Worm (Caenorhabditis elegans): ENCODE measurements around the gene C29F9.12.
"Not testable (repeated sequence)": the region's sequence is repeated elsewhere in the genome, so short reads cannot be mapped to it uniquely, and the experiment has no call there.

The C29F9.12 gene

DNA sequence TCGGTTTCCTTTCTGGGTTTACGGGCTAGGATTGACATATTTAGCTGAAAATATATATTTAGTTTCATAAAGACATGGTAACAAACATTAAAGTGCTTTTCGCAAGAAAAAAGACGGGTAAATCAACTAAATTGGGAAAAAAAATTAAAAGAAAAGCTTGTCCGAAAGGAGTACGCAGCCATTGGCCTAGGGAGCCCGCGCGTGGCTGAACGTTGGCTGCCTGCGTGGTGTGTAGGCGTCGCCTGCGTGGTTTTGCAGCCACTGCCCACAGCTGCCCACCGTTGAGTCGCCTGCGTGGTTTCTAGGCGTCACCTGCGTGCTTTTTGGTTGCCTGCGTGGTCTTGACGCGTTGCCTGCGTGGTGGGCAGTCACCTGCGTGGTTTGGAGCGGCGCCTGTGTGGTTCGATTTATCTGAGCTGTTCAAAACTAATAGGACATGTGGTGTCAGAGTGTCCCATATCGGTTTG is at the start of gene C29F9.12:
Gene C29F9.12, minus strand, starts transcription at position 51 of the 467 bp plus-strand sequence.
- not testable (repeated sequence) for TF ChIP-seq elt-2 (tag; optimal IDR thresholded peaks at IDR 0.05); sup-37 (GFP tag; optimal IDR thresholded peaks at IDR 0.05); nhr-19 (GFP tag; conservative IDR thresholded peaks at IDR 0.05)

DNA sequence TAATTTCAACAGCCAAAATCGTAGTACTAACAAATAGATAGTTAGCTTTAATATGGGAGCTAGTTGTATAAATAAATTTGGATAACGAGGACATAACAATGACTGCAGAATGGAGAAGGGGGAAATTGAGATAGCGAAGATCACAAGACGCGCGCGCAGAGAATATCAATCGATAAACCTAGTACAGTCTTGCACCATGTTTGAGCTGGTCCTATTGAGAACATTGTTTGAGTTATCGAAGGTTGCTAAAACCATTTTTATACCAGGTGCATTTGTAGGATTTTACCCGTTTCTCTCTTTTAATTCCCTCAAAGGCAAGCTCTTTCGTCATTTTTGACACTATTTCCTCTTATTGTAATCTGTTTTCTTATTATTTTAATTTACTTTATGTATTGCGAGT is 49.8 kb upstream of the C29F9.12 start, which contains the start of the genes F40G9.9 and F40G9.12:
Gene F40G9.9, minus strand, starts transcription at position 101 of the 400 bp plus-strand sequence.
Gene F40G9.12, plus strand, starts transcription at position 231 of the 400 bp plus-strand sequence.
- TF ChIP-seq pag-3 (tag; optimal IDR thresholded peaks at IDR 0.05; ENCODE audit: borderline replicate concordance, insufficient read depth) (no peak), ztf-4 (tag; optimal IDR thresholded peaks at IDR 0.05) (no peak)

DNA sequence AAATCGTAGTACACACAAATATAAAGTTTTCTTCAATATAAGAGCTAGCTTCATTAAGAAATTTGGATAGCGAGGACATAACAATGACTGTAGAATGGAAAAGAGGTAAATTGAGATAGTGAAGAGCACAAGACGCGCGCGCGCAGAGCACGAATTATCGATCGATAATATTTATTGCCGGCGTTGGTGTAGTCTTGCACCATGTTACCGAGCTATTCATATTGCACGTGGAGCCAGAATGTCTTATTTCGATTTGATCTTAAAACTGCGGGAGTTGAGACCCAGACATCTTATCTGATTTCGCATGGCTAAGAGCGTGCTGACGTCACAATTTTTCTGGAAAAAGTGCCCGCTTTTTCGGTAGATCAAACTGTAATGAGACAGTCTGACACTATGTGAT is 47.6 kb upstream of the C29F9.12 start, which contains the start of gene F40G9.18:
Gene F40G9.18, minus strand, starts transcription at position 101 of the 400 bp plus-strand sequence.
- TF ChIP-seq mab-9 (GFP tag; IDR thresholded peaks at IDR 0.05), result no peak
- no peak for TF ChIP-seq ceh-88 (GFP tag; IDR thresholded peaks at IDR 0.05)
- TF ChIP-seq lin-15B (tag; optimal IDR thresholded peaks at IDR 0.05), result no peak
- no peak for TF ChIP-seq sup-37 (GFP tag; optimal IDR thresholded peaks at IDR 0.05)
- TF ChIP-seq nhr-12 (tag; optimal IDR thresholded peaks at IDR 0.05), result no peak
- TF ChIP-seq unc-62 (GFP tag; optimal IDR thresholded peaks at IDR 0.05), result no peak
- TF ChIP-seq egl-27 (tag; optimal IDR thresholded peaks at IDR 0.05), result no peak
- no peak for TF ChIP-seq grh-1 (GFP tag; IDR thresholded peaks at IDR 0.05)
- no peak for TF ChIP-seq pax-3 (tag; optimal IDR thresholded peaks at IDR 0.05)
- no peak for TF ChIP-seq aly-2 (tag; optimal IDR thresholded peaks at IDR 0.05)
- no peak for TF ChIP-seq nhr-71 (tag; optimal IDR thresholded peaks at IDR 0.05)
- no peak for TF ChIP-seq ceh-63 (GFP tag; optimal IDR thresholded peaks at IDR 0.05)
- no peak for TF ChIP-seq fkh-8 (tag; optimal IDR thresholded peaks at IDR 0.05)
- no peak for TF ChIP-seq lin-14 (GFP tag; optimal IDR thresholded peaks at IDR 0.05)

DNA sequence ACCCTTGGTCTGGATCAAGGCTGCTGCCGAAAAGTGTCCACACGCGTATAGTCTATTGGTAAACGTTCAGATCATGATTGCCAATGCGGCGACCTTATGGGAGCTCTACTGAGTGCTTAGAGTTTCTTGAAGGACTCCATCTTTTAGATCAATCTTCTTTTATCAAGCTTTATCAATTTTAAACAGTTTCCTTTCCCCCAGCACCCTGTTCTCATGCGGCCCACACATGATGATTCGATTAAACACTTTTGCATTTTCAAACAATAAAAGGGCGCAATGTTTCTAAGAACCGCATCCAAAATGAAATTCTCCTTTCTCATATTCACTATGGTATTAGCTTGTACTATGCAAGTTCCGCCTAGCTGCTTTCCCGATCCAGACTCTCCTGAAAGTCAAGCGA is 43.6 kb upstream of the C29F9.12 start, which contains the start of gene F40G9.7:
Gene F40G9.7, plus strand, starts transcription at position 301 of the 400 bp plus-strand sequence.
- TF ChIP-seq unc-98 (GFP tag; IDR thresholded peaks at IDR 0.05) (no peak), lin-39 (tag; optimal IDR thresholded peaks at IDR 0.05) (no peak), blmp-1 (tag; optimal IDR thresholded peaks at IDR 0.05) (no peak), lir-3 (tag; optimal IDR thresholded peaks at IDR 0.05; ENCODE audit: poor library complexity) (no peak), nhr-12 (tag; optimal IDR thresholded peaks at IDR 0.05) (no peak), mab-9 (GFP tag; IDR thresholded peaks at IDR 0.05) (no peak)

DNA sequence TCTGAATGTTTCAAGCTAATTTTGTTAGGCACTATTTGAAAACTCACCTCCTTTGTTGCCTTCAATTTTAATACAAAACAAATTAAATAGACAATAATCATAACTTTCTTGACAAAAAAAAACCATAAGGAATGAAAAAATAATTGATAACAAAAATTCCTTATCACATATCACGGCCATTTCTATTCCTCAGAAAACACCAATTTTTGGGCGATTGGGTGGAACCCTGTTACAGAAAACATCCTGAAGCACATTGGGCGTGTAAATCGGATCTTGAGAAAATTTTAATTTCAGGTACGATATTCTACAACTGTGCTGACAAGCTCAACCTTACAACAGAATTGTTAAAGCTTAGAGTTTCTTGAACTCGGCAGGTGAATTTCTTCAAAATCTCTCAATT is 42.9 kb upstream of the C29F9.12 start, which contains the start of gene F40G9.8:
Gene F40G9.8, minus strand, starts transcription at position 101 of the 400 bp plus-strand sequence.
- TF ChIP-seq sox-4 (tag; optimal IDR thresholded peaks at IDR 0.05) (no peak), fos-1 (tag; optimal IDR thresholded peaks at IDR 0.05) (no peak), tlp-1 (tag; optimal IDR thresholded peaks at IDR 0.05) (no peak), unc-30 (tag; optimal IDR thresholded peaks at IDR 0.05) (no peak), nhr-71 (tag; optimal IDR thresholded peaks at IDR 0.05) (no peak), ceh-63 (GFP tag; optimal IDR thresholded peaks at IDR 0.05) (no peak)

DNA sequence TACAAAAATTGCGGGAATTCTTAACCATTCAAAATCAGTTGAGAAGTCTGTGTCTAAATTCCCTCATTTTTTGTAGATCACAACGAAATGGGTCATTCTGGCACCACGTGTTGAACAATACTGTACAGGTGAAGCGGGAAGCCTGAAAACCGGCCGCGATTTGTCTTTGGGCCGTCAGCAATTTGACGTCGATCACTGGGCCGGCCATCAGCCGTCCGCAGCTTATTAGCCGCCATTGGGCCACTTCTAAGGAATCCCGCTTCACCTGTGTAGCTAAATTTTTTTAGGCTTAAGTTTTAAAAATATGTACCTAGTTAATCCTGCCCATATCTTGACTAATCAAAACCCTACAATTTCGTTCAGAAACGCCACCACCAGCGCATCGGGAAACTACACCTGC is 37.8 kb upstream of the C29F9.12 start:
- no peak for TF ChIP-seq efl-3 (GFP tag; optimal IDR thresholded peaks at IDR 0.05)

DNA sequence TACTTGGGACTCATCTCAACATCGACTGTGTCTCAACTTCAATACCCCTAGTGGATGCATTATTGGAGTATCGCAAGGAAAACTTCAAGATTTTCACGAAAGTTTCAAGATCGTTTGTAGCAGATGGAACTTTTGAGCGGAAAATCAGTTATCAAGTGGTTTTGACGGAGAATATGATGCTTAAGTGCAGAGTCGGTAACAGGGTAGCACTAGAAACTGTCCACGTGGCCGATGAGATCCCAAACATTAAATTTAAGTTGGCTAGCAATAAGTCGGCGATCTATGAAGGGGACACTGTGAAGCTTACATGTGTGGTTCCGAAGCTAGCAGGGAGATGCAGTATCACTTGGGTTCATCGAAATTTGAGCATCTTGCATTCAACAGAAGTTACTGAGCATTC is 37.3 kb upstream of the C29F9.12 start:
- TF ChIP-seq lin-14 (GFP tag; optimal IDR thresholded peaks at IDR 0.05), result no peak
- TF ChIP-seq zip-4 (GFP tag; optimal IDR thresholded peaks at IDR 0.05), result no peak
- no peak for TF ChIP-seq ceh-8 (GFP tag; optimal IDR thresholded peaks at IDR 0.05)
- TF ChIP-seq hlh-4 (tag; optimal IDR thresholded peaks at IDR 0.05), result no peak

Data from whole organism, L1 larva.